Worm (Caenorhabditis elegans) whole organism, L4 larva: Measurements from ENCODE around the gene ttx-3.

Experiments used
- F10B5.3 ChIP-seq: sonication (generic microtip); optimal IDR thresholded peaks from 2 replicates; lab custom pipeline; 2016; ENCODE audit warnings: mild to moderate bottlenecking, missing genetic modification characterization, missing compliant biosample characterization
- R02D3.7 ChIP-seq: fragments of 150-350 bp; sonication (generic microtip); optimal IDR thresholded peaks from 3 replicates; lab custom pipeline; 2014; ENCODE audit warnings: missing biosample characterization, missing genetic modification characterization
- T26A8.4 ChIP-seq: fragments of 200-800 bp; sonication (Bioruptor generic); IDR thresholded peaks from 2 replicates; pipeline ENCODE4 v1.3.6; 2022; ENCODE audit warnings: missing genetic modification characterization, missing compliant biosample characterization
- Y75B8A.6 ChIP-seq: fragments of 200-800 bp; sonication (Bioruptor generic); IDR thresholded peaks from 2 replicates; pipeline ENCODE4 v1.3.6; 2022; ENCODE audit warnings: missing genetic modification reagents, missing genetic modification characterization, missing compliant biosample characterization
- aha-1 ChIP-seq: fragments of 150-350 bp; peaks from one replicate; lab custom pipeline; 2014; ENCODE audit warnings: missing biosample characterization, missing genetic modification characterization
- ceh-28 ChIP-seq: fragments of 150-350 bp; optimal IDR thresholded peaks from 2 replicates; lab custom pipeline; 2014; ENCODE audit warnings: missing biosample characterization, missing genetic modification reagents, missing genetic modification characterization
- cey-2 ChIP-seq: sonication (generic microtip); optimal IDR thresholded peaks from 3 replicates; lab custom pipeline; 2017; ENCODE audit warnings: missing genetic modification characterization, mild to moderate bottlenecking, missing compliant biosample characterization, antibody characterized with exemption, borderline replicate concordance; ENCODE audit not compliant: insufficient read depth
- ctbp-1 ChIP-seq: fragments of 200-800 bp; sonication (Bioruptor generic); IDR thresholded peaks from 2 replicates; pipeline ENCODE4 v1.3.6; 2022; ENCODE audit warnings: missing genetic modification reagents, missing genetic modification characterization, missing compliant biosample characterization
- daf-12 ChIP-seq: fragments of 150-350 bp; optimal IDR thresholded peaks from 2 replicates; lab custom pipeline; 2014; ENCODE audit warnings: missing biosample characterization, missing genetic modification reagents, missing genetic modification characterization
- daf-16 ChIP-seq, 3 experiments: sonication (generic microtip); optimal IDR thresholded peaks; 2 replicates each; lab custom pipeline; 2016 to 2017; ENCODE audit warnings: missing genetic modification characterization in 3 of 3, missing genetic modification reagents in 3 of 3, mild to moderate bottlenecking in 2 of 3, missing compliant biosample characterization in 2 of 3, missing biosample characterization in 1 of 3, moderate library complexity in 1 of 3
- dmd-6 ChIP-seq: fragments of 200-800 bp; sonication (Bioruptor generic); IDR thresholded peaks from 2 replicates; pipeline ENCODE4 v1.3.6; 2022; ENCODE audit warnings: missing genetic modification reagents, missing genetic modification characterization, missing compliant biosample characterization
- dmd-8 ChIP-seq: fragments of 200-800 bp; sonication (Bioruptor generic); IDR thresholded peaks from 2 replicates; pipeline ENCODE4 v1.3.6; 2022; ENCODE audit warnings: missing genetic modification characterization, missing compliant biosample characterization
- dve-1 ChIP-seq: sonication (generic microtip); optimal IDR thresholded peaks from 2 replicates; lab custom pipeline; 2017; ENCODE audit warnings: antibody characterized with exemption, mild to moderate bottlenecking, missing genetic modification characterization, missing compliant biosample characterization; ENCODE audit not compliant: insufficient read depth
- egl-43 ChIP-seq: fragments of 200-800 bp; sonication (Bioruptor generic); IDR thresholded peaks from 2 replicates; pipeline ENCODE4 v1.3.6; 2022; ENCODE audit warnings: missing genetic modification reagents, missing genetic modification characterization, missing compliant biosample characterization
- fos-1 ChIP-seq: fragments of 150-350 bp; optimal IDR thresholded peaks from 2 replicates; lab custom pipeline; 2014; ENCODE audit warnings: missing biosample characterization, missing genetic modification characterization
- hif-1 ChIP-seq, 2 experiments: sonication (generic microtip); optimal IDR thresholded peaks; 2 replicates each; lab custom pipeline; 2016 to 2017; ENCODE audit warnings: missing compliant biosample characterization in 2 of 2, missing genetic modification characterization in 2 of 2, missing genetic modification reagents in 2 of 2, missing genotype in 2 of 2, mild to moderate bottlenecking in 1 of 2
- hlh-11 ChIP-seq: fragments of 200-800 bp; sonication (Bioruptor generic); optimal IDR thresholded peaks from 2 replicates; lab custom pipeline; 2018; ENCODE audit warnings: mild to moderate bottlenecking, missing genetic modification characterization, missing compliant biosample characterization
- hlh-30 ChIP-seq: sonication (generic microtip); optimal IDR thresholded peaks from 2 replicates; lab custom pipeline; 2017; ENCODE audit warnings: antibody characterized with exemption, mild to moderate bottlenecking, missing genetic modification characterization, missing compliant biosample characterization; ENCODE audit not compliant: insufficient read depth
- jun-1 ChIP-seq: fragments of 150-350 bp; optimal IDR thresholded peaks from 2 replicates; lab custom pipeline; 2014; ENCODE audit warnings: missing biosample characterization, missing genetic modification reagents, missing genetic modification characterization
- lim-7 ChIP-seq: fragments of 200-800 bp; sonication (Bioruptor generic); IDR thresholded peaks from 2 replicates; pipeline ENCODE4 v1.3.6; 2022; ENCODE audit warnings: missing genetic modification characterization, missing compliant biosample characterization
- lin-29 ChIP-seq: fragments of 200-800 bp; sonication (Bioruptor generic); IDR thresholded peaks from 2 replicates; pipeline ENCODE4 v1.3.6; 2022; ENCODE audit warnings: missing genetic modification reagents, missing genetic modification characterization, missing compliant biosample characterization
- lin-39 ChIP-seq: fragments of 150-350 bp; optimal IDR thresholded peaks from 2 replicates; lab custom pipeline; 2014; ENCODE audit warnings: missing biosample characterization, missing genetic modification reagents, missing genetic modification characterization
- lsy-2 ChIP-seq, 2 experiments: fragments of 150-350 bp in 1 of 2; sonication (generic microtip) in 1 of 2; optimal IDR thresholded peaks; 2 replicates each; lab custom pipeline; 2014 to 2017; ENCODE audit warnings: missing biosample characterization in 2 of 2, missing genetic modification characterization in 2 of 2
- madf-9 ChIP-seq: fragments of 200-800 bp; sonication (Bioruptor generic); conservative IDR thresholded peaks from 2 replicates; pipeline ENCODE4 v1.3.6; 2022; ENCODE audit warnings: missing genetic modification reagents, missing genetic modification characterization, missing compliant biosample characterization
- mdl-1 ChIP-seq, 2 experiments: fragments of 150-350 bp in 1 of 2; sonication (generic microtip) in 1 of 2; optimal IDR thresholded peaks; 2 replicates each; lab custom pipeline; 2014 to 2017; ENCODE audit warnings: missing biosample characterization in 2 of 2, missing genetic modification characterization in 2 of 2
- mep-1 ChIP-seq: fragments of 150-350 bp; sonication (generic microtip); optimal IDR thresholded peaks from 3 replicates; lab custom pipeline; 2014; ENCODE audit warnings: missing biosample characterization, missing genetic modification characterization
- mes-2 ChIP-seq: sonication (generic microtip); optimal IDR thresholded peaks from 2 replicates; lab custom pipeline; 2016; ENCODE audit warnings: missing genotype, mild to moderate bottlenecking, missing genetic modification characterization, missing compliant biosample characterization; ENCODE audit not compliant: poor library complexity, severe bottlenecking
- nhr-102 ChIP-seq: sonication (generic microtip); optimal IDR thresholded peaks from 2 replicates; lab custom pipeline; 2016; ENCODE audit warnings: mild to moderate bottlenecking, missing genetic modification characterization, moderate library complexity, missing compliant biosample characterization
- nhr-11 ChIP-seq: fragments of 150-350 bp; optimal IDR thresholded peaks from 2 replicates; lab custom pipeline; 2014; ENCODE audit warnings: missing biosample characterization, missing genetic modification characterization
- nhr-25 ChIP-seq: sonication (generic microtip); optimal IDR thresholded peaks from 2 replicates; lab custom pipeline; 2017; ENCODE audit warnings: missing genetic modification characterization, mild to moderate bottlenecking, missing compliant biosample characterization, antibody characterized with exemption, moderate library complexity, borderline replicate concordance; ENCODE audit not compliant: insufficient read depth
- nhr-28 ChIP-seq: fragments of 150-350 bp; optimal IDR thresholded peaks from 2 replicates; lab custom pipeline; 2014; ENCODE audit warnings: missing biosample characterization, missing genetic modification characterization
- nhr-6 ChIP-seq: fragments of 150-350 bp; optimal IDR thresholded peaks from 2 replicates; lab custom pipeline; 2014; ENCODE audit warnings: missing biosample characterization, missing genetic modification characterization
- nhr-76 ChIP-seq: fragments of 150-350 bp; optimal IDR thresholded peaks from 2 replicates; lab custom pipeline; 2014; ENCODE audit warnings: missing biosample characterization, missing genetic modification characterization
- nhr-77 ChIP-seq: fragments of 150-350 bp; optimal IDR thresholded peaks from 2 replicates; lab custom pipeline; 2014; ENCODE audit warnings: missing biosample characterization, missing genetic modification characterization
- php-3 ChIP-seq: fragments of 200-800 bp; sonication (Bioruptor generic); IDR thresholded peaks from 2 replicates; pipeline ENCODE4 v1.3.6; 2022; ENCODE audit warnings: missing genetic modification reagents, missing genetic modification characterization, missing compliant biosample characterization
- pqm-1 ChIP-seq: sonication (generic microtip); optimal IDR thresholded peaks from 2 replicates; lab custom pipeline; 2017; ENCODE audit warnings: missing biosample characterization, missing genetic modification characterization
- sdz-12 ChIP-seq: fragments of 200-800 bp; sonication (Bioruptor generic); optimal IDR thresholded peaks from 2 replicates; lab custom pipeline; 2018; ENCODE audit warnings: mild to moderate bottlenecking, missing genetic modification characterization, missing compliant biosample characterization
- skn-1 ChIP-seq: fragments of 150-350 bp; optimal IDR thresholded peaks from 2 replicates; lab custom pipeline; 2014; ENCODE audit warnings: missing biosample characterization, missing genetic modification characterization
- snpc-1.2 ChIP-seq: fragments of 200-800 bp; sonication (Bioruptor generic); IDR thresholded peaks from 2 replicates; pipeline ENCODE4 v1.3.6; 2022; ENCODE audit warnings: missing genetic modification reagents, missing genetic modification characterization, missing compliant biosample characterization
- snpc-4 ChIP-seq: fragments of 150-350 bp; optimal IDR thresholded peaks from 2 replicates; lab custom pipeline; 2014; ENCODE audit warnings: missing biosample characterization, missing genetic modification characterization
- spr-3 ChIP-seq: fragments of 200-800 bp; sonication (Bioruptor generic); optimal IDR thresholded peaks from 2 replicates; lab custom pipeline; 2018; ENCODE audit warnings: mild to moderate bottlenecking, missing genetic modification characterization, missing compliant biosample characterization
- tra-1 ChIP-seq: fragments of 200-800 bp; sonication (Bioruptor generic); IDR thresholded peaks from 2 replicates; pipeline ENCODE4 v1.3.6; 2022; ENCODE audit warnings: missing genetic modification reagents, missing genetic modification characterization, missing compliant biosample characterization
- unc-62 ChIP-seq, 3 experiments: fragments of 150-350 bp in 1 of 3; sonication (generic microtip); optimal IDR thresholded peaks in 2 of 3; peaks in 1 of 3; 1 replicate in 1 of 3; 2 replicates in 2 of 3; lab custom pipeline; 2014 to 2017; ENCODE audit warnings: missing biosample characterization in 3 of 3, missing genetic modification characterization in 3 of 3, missing genetic modification reagents in 3 of 3, missing genotype in 1 of 3
- vab-7 ChIP-seq: fragments of 200-800 bp; sonication (Bioruptor generic); IDR thresholded peaks from 2 replicates; pipeline ENCODE4 v1.3.6; 2022; ENCODE audit warnings: missing genetic modification reagents, missing genetic modification characterization, missing compliant biosample characterization
- ztf-11 ChIP-seq: fragments of 150-350 bp; optimal IDR thresholded peaks from 2 replicates; lab custom pipeline; 2014; ENCODE audit warnings: missing biosample characterization, missing genetic modification characterization

Gene ttx-3

ce11 chrX:11791364-11792221 is 22.4 kb upstream of the ttx-3 start (continued):
- peak; percentile 92 for TF ChIP-seq nhr-28 (tag; lab: Kevin White, UChicago)
- no peak for TF ChIP-seq nhr-25 (tag; lab: Kevin White, UChicago)
- TF ChIP-seq nhr-11 (tag; lab: Kevin White, UChicago), result no peak
- no peak for TF ChIP-seq ctbp-1 (GFP tag; lab: Robert Waterston, UW)
- no peak for TF ChIP-seq vab-7 (GFP tag; lab: Robert Waterston, UW)
- no peak for TF ChIP-seq skn-1
- peak; percentile 5 to 20 for TF ChIP-seq lsy-2 (tag; optimal IDR thresholded peaks at IDR 0.05; lab: Kevin White, UChicago)
- TF ChIP-seq cey-2, result no peak
- TF ChIP-seq nhr-102, result peak; percentile 58
- TF ChIP-seq jun-1 (tag; lab: Kevin White, UChicago), result peak; percentile 46
- TF ChIP-seq php-3, result peak; percentile 36; the same call in 1 of the 2 replicates
- no peak for TF ChIP-seq fos-1 (tag; lab: Kevin White, UChicago)
- peak; percentile 58 for TF ChIP-seq dmd-6 (GFP tag; lab: Robert Waterston, UW)
- TF ChIP-seq, all 104 proteins: peak for 28

- TF ChIP-seq snpc-4 (tag; lab: Kevin White, UChicago) (no peak), Y75B8A.6 (GFP tag; lab: Robert Waterston, UW) (0 out of 2 replicates have a peak, but pooled peaks have one; percentile 48), sdz-12 (no peak), lim-7 (GFP tag; lab: Robert Waterston, UW) (peak; percentile 53), tra-1 (GFP tag; lab: Robert Waterston, UW) (peak; percentile 63; the same call in 1 of the 2 replicates), nhr-76 (no peak), aha-1 (tag; lab: Kevin White, UChicago) (peak; percentile 35), nhr-28 (tag; lab: Kevin White, UChicago) (peak; percentile 68), daf-16 (GFP tag; optimal IDR thresholded peaks at IDR 0.05; lab: Kevin White, UChicago) (no peak), daf-16 (tag; optimal IDR thresholded peaks at IDR 0.05; lab: Kevin White, UChicago) (peak; percentile 43), lin-29 (no peak), T26A8.4 (no peak), ztf-11 (tag; lab: Kevin White, UChicago) (no peak), unc-62 (GFP tag; optimal IDR thresholded peaks at IDR 0.05 in 1 of 2; lab: Kevin White, UChicago) (peak in 1 of 2 experiments; percentile 94), unc-62 (tag; optimal IDR thresholded peaks at IDR 0.05; lab: Kevin White, UChicago) (no peak), dmd-8 (no peak), mdl-1 (tag; optimal IDR thresholded peaks at IDR 0.05; lab: Kevin White, UChicago) (no peak), egl-43 (GFP tag; lab: Robert Waterston, UW) (no peak), snpc-1.2 (no peak), lsy-2 (tag; optimal IDR thresholded peaks at IDR 0.05; lab: Kevin White, UChicago) (peak in 1 of 2 experiments; percentile 17), R02D3.7 (no peak), mes-2 (tag; lab: Kevin White, UChicago) (no peak), pqm-1 (tag; lab: Kevin White, UChicago) (peak; percentile 43), hlh-11 (tag; lab: Kevin White, UChicago) (peak; percentile 74), dve-1 (peak; percentile 61), ceh-28 (tag; lab: Kevin White, UChicago) (no peak), hlh-30 (tag; lab: Kevin White, UChicago) (peak; percentile 84), dmd-6 (GFP tag; lab: Robert Waterston, UW) (peak; percentile 83), hif-1 (tag; optimal IDR thresholded peaks at IDR 0.05; lab: Kevin White, UChicago) (no peak), mep-1 (peak; percentile 36), madf-9 (GFP tag; lab: Robert Waterston, UW) (no peak), ctbp-1 (GFP tag; lab: Robert Waterston, UW) (no peak), spr-3 (GFP tag; lab: Kevin White, UChicago) (no peak), lin-39 (no peak), F10B5.3 (tag; lab: Kevin White, UChicago) (no peak), daf-12 (tag; lab: Kevin White, UChicago) (no peak), nhr-77 (tag; lab: Kevin White, UChicago) (peak; percentile 1), nhr-6 (tag; lab: Kevin White, UChicago) (peak; percentile 36), php-3 (0 out of 2 replicates have a peak, but pooled peaks have one; percentile 13)
These were observed 21.4 kb upstream of the ttx-3 start for ce11 chrX:11790600-11790999.
